Fruit fly (Drosophila melanogaster) whole organism, wandering third instar larva: ENCODE data around the gene CG32755.

ENCODE experiments used
- Dfd ChIP-seq: fragments of >200 bp; optimal IDR thresholded peaks from 2 replicates; lab custom pipeline; 2017; ENCODE audit warnings: missing biosample characterization, missing genetic modification characterization
- N ChIP-seq: fragments of >200 bp; optimal IDR thresholded peaks from 2 replicates; lab custom pipeline; 2018; ENCODE audit warnings: missing biosample characterization, missing external identifiers, missing genetic modification characterization
- OdsH ChIP-seq: fragments of 200-800 bp; sonication (Bioruptor generic); optimal IDR thresholded peaks from 2 replicates; lab custom pipeline; 2016; ENCODE audit warnings: missing biosample characterization, mild to moderate bottlenecking, missing genetic modification characterization
- br ChIP-seq: fragments of 200-800 bp; sonication (Bioruptor generic); optimal IDR thresholded peaks from 2 replicates; lab custom pipeline; 2016; ENCODE audit warnings: missing biosample characterization, missing genetic modification characterization
- dmrt93B ChIP-seq: fragments of 200-800 bp; sonication (Bioruptor generic); optimal IDR thresholded peaks from 2 replicates; lab custom pipeline; 2018; ENCODE audit warnings: missing biosample characterization, mild to moderate bottlenecking, missing genetic modification characterization
- pan ChIP-seq: fragments of >200 bp; optimal IDR thresholded peaks from 2 replicates; lab custom pipeline; 2017
- rgr ChIP-seq: fragments of 200-800 bp; sonication (Bioruptor generic); optimal IDR thresholded peaks from 3 replicates; lab custom pipeline; 2016; ENCODE audit warnings: missing biosample characterization, mild to moderate bottlenecking, missing genetic modification characterization

DNA sequence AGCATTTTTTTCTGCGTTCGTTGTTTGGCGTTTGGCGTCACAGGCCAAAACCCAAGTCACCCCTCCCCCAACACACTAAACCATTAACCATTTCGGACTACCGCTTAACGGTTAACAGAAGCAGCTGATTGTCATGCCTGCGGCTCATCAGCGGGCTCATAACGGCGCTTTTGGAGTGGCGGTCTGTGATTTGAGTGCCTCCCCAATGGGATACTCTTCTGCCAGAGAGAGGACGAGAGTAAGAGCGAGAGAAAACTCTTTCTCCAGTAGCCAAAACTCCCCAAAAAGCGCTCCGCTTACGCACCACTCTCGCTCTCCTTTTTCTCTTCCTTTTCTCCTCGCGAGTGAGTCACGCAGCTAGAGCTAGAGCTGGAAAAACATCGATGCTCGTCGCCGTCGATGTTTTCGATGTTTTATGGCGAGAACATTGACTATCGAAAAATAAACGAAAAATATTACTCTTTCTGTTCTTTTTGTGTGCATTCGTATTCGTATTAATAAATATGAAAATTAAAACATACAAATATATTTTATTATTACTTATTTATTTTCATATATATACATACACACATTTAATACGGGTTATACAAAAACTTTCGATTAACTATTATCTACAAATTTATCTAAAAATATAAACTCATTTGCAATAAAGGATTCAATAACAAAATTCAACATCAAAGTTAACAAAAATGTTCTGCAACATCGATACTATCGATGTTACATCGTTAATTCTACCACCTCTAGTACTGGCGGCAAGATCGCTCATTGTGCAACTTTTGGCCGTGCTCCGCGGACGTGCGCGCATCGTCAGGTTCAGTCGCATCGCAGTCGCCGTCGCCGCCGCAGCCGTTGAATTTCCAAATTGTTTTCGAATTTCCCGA lies 15.7 kb downstream of the CG32755 start, which contains the start of gene Grip:
- TF ChIP-seq Dfd (GFP tag; lab: Kevin White, UChicago): no peak
- TF ChIP-seq OdsH (GFP tag; lab: Kevin White, UChicago): no peak
- TF ChIP-seq br (GFP tag; lab: Kevin White, UChicago): no peak
- TF ChIP-seq rgr (GFP tag; lab: Kevin White, UChicago): peak; percentile 2
- no peak for TF ChIP-seq pan (lab: Kevin White, UChicago)
- no peak for TF ChIP-seq N (GFP tag; lab: Kevin White, UChicago)
- TF ChIP-seq dmrt93B (GFP tag; lab: Kevin White, UChicago): no peak
